Worm (Caenorhabditis elegans) whole organism, late embryonic: ENCODE results near the gene mel-46.
"Not testable (repeated sequence)": the region's sequence is repeated elsewhere in the genome, so short reads cannot be mapped to it uniquely, and the experiment has no call there.

Source experiments
- ama-1 ChIP-seq: fragments of 150-350 bp; optimal IDR thresholded peaks from 2 replicates; lab custom pipeline; 2014
- ceh-34 ChIP-seq: sonication (generic microtip); optimal IDR thresholded peaks from 2 replicates; lab custom pipeline; 2016; ENCODE audit warnings: mild to moderate bottlenecking, missing genetic modification characterization, missing compliant biosample characterization
- nhr-232 ChIP-seq: sonication (generic microtip); optimal IDR thresholded peaks from 2 replicates; lab custom pipeline; 2016; ENCODE audit warnings: missing genetic modification characterization, missing compliant biosample characterization

DNA sequence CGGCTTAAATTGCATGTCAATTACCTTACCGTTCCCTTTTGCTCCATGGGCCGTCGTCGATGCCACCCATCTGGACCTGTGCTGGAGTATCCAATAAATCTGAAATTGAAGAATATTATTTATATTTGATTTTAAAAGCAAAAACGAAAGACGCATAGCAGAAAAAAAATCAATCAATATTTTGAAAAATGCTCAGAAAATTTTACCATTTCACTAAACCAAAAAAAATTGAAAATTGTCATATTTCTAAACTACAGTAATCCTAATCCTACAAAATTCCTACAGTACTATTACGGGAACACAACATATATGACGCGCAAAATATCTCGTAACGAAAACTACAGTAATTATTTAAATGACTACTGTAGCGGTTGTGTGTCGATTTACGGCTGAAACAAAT lies 20.4 kb downstream of the mel-46 start, which contains the start of gene Y116A8A.150:
- not testable (repeated sequence) for TF ChIP-seq ceh-34 (tag; lab: Kevin White, UChicago); nhr-232 (tag; lab: Kevin White, UChicago); ama-1
